Worm (Caenorhabditis elegans) whole organism, early embryonic: ENCODE measurements around the gene srg-8.

ENCODE experiments used
- B0310.2 ChIP-seq: sonication (generic microtip); optimal IDR thresholded peaks from 2 replicates; lab custom pipeline; 2016; ENCODE audit warnings: mild to moderate bottlenecking, missing genetic modification characterization, missing compliant biosample characterization
- aly-1 ChIP-seq: sonication (generic microtip); optimal IDR thresholded peaks from 2 replicates; lab custom pipeline; 2016; ENCODE audit warnings: missing genetic modification characterization, missing compliant biosample characterization
- ama-1 ChIP-seq: fragments of 150-350 bp; optimal IDR thresholded peaks from 2 replicates; lab custom pipeline; 2014
- ceh-13 ChIP-seq: fragments of 200-800 bp; sonication (Bioruptor generic); optimal IDR thresholded peaks from 2 replicates; lab custom pipeline; 2018; ENCODE audit warnings: mild to moderate bottlenecking, missing genetic modification characterization, missing compliant biosample characterization
- ets-7 ChIP-seq: sonication (generic microtip); optimal IDR thresholded peaks from 2 replicates; lab custom pipeline; 2016; ENCODE audit warnings: missing genotype, missing genetic modification characterization, missing compliant biosample characterization
- flt-1 ChIP-seq: fragments of 200-800 bp; sonication (Bioruptor generic); IDR thresholded peaks from 2 replicates; pipeline ENCODE4 v1.3.6; 2022; ENCODE audit warnings: missing genetic modification characterization, missing compliant biosample characterization
- hmg-4 ChIP-seq: fragments of 200-800 bp; sonication (Bioruptor generic); optimal IDR thresholded peaks from 2 replicates; lab custom pipeline; 2018; ENCODE audit warnings: mild to moderate bottlenecking, missing genetic modification characterization, missing compliant biosample characterization
- hnd-1 ChIP-seq: sonication (generic microtip); optimal IDR thresholded peaks from 2 replicates; lab custom pipeline; 2016; ENCODE audit warnings: missing genetic modification characterization, missing compliant biosample characterization
- pes-1 ChIP-seq: fragments of 200-800 bp; sonication (Bioruptor generic); IDR thresholded peaks from 2 replicates; pipeline ENCODE4 v1.3.6; 2022; ENCODE audit warnings: missing genetic modification reagents, missing genetic modification characterization, missing compliant biosample characterization
- sea-1 ChIP-seq: fragments of 200-800 bp; sonication (Bioruptor generic); conservative IDR thresholded peaks from 2 replicates; pipeline ENCODE4 v1.3.6; 2022; ENCODE audit warnings: missing genetic modification characterization, missing compliant biosample characterization
- tbx-11 ChIP-seq: fragments of 200-800 bp; sonication (Bioruptor generic); IDR thresholded peaks from 2 replicates; pipeline ENCODE4 v1.3.6; 2022; ENCODE audit warnings: missing genetic modification characterization, missing compliant biosample characterization
- tbx-37 ChIP-seq: fragments of 200-800 bp; sonication (Bioruptor generic); conservative IDR thresholded peaks from 2 replicates; pipeline ENCODE4 v1.3.6; 2022; ENCODE audit warnings: missing genetic modification reagents, missing genetic modification characterization, missing compliant biosample characterization
- tra-4 ChIP-seq: sonication (generic microtip); optimal IDR thresholded peaks from 2 replicates; lab custom pipeline; 2017; ENCODE audit warnings: missing genetic modification characterization, missing compliant biosample characterization

DNA sequence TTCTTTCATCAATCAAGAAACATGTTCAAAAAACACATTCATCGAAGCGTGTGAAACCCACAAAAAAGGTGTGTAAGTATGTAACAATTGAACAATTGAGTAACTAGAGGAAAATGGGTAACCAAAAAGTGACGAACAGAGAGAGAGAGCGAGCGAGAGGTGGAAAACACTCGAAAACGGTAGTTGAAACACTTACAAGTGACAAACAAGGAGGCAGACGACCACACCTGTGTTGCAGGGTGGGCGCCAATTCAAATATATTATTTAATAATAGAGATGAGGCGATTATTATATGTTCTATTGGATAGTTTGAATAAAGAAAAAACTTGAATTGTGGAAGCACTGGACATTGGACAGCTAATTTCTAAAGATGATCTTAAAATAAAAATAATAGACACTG is 34.7 kb upstream of the srg-8 start:
- no peak for TF ChIP-seq B0310.2
- TF ChIP-seq ceh-13 (GFP tag; lab: Kevin White, UChicago), result no peak
- TF ChIP-seq hmg-4, result no peak
- no peak for TF ChIP-seq tbx-37 (GFP tag; lab: Robert Waterston, UW)
- TF ChIP-seq hnd-1 (tag; lab: Kevin White, UChicago), result no peak
- TF ChIP-seq ama-1, result no peak
- TF ChIP-seq tra-4 (tag; lab: Kevin White, UChicago), result no peak
- TF ChIP-seq sea-1, result no peak
- no peak for TF ChIP-seq aly-1 (tag; lab: Kevin White, UChicago)
- TF ChIP-seq flt-1 (GFP tag; lab: Robert Waterston, UW), result no peak
- TF ChIP-seq pes-1 (GFP tag; lab: Robert Waterston, UW), result no peak
- TF ChIP-seq tbx-11 (GFP tag; lab: Robert Waterston, UW), result no peak
- TF ChIP-seq ets-7 (tag; lab: Kevin White, UChicago), result no peak
